Worm (Caenorhabditis elegans): Measurements from ENCODE around the gene prx-19.

- TF ChIP-seq lin-13 (GFP tag; optimal IDR thresholded peaks at IDR 0.05): peak; percentile 83
- TF ChIP-seq lsy-2 (tag; optimal IDR thresholded peaks at IDR 0.05): peak; percentile 77 to 95
- TF ChIP-seq nhr-12 (tag; optimal IDR thresholded peaks at IDR 0.05): no peak
Observed at ce11 chrIII:8801864-8802818, 7.0 kb downstream of the prx-19 start.

Measured in whole organism, L2 larva.